Worm (Caenorhabditis elegans): Measurements from ENCODE around the gene dnc-2.

Gene dnc-2

ce11 chrIII:5876867-5877641, 48.5 kb downstream of the dnc-2 start:
- TF ChIP-seq snpc-1.1 (tag; optimal IDR thresholded peaks at IDR 0.05; ENCODE audit: insufficient read depth) (no peak), Y53F4B.3 (GFP tag; IDR thresholded peaks at IDR 0.05) (no peak), ceh-58 (GFP tag; IDR thresholded peaks at IDR 0.05) (no peak), K12H6.12 (tag; optimal IDR thresholded peaks at IDR 0.05) (no peak), repo-1 (tag; optimal IDR thresholded peaks at IDR 0.05) (no peak), dpff-1 (tag; optimal IDR thresholded peaks at IDR 0.05) (no peak), ama-1 (optimal IDR thresholded peaks at IDR 0.05) (peak; percentile 43), ama-1 (GFP tag; optimal IDR thresholded peaks at IDR 0.05) (no peak), unc-130 (GFP tag; optimal IDR thresholded peaks at IDR 0.05) (no peak), F37B4.10 (GFP tag; IDR thresholded peaks at IDR 0.05) (no peak), K11D2.4 (GFP tag; IDR thresholded peaks at IDR 0.05) (no peak), B0261.1 (tag; optimal IDR thresholded peaks at IDR 0.05) (no peak), pbrm-1 (GFP tag; IDR thresholded peaks at IDR 0.05) (no peak), ceh-79 (tag; optimal IDR thresholded peaks at IDR 0.05) (no peak), F22D6.2 (tag; optimal IDR thresholded peaks at IDR 0.05) (no peak), ceh-40 (GFP tag; IDR thresholded peaks at IDR 0.05) (no peak), cebp-2 (GFP tag; IDR thresholded peaks at IDR 0.05) (no peak), hlh-12 (tag; optimal IDR thresholded peaks at IDR 0.05) (no peak), snpc-1.3 (tag; optimal IDR thresholded peaks at IDR 0.05; ENCODE audit: insufficient read depth) (no peak), let-526 (GFP tag; IDR thresholded peaks at IDR 0.05) (no peak), cebp-1 (GFP tag; IDR thresholded peaks at IDR 0.05) (no peak), cebp-1 (tag; optimal IDR thresholded peaks at IDR 0.05) (peak; percentile 8), madf-10 (tag; optimal IDR thresholded peaks at IDR 0.05) (no peak), lin-40 (tag; optimal IDR thresholded peaks at IDR 0.05) (no peak), rpc-1 (optimal IDR thresholded peaks at IDR 0.05) (no peak), rpc-1 (tag; optimal IDR thresholded peaks at IDR 0.05) (no peak), xnd-1 (tag; optimal IDR thresholded peaks at IDR 0.05) (no peak), ztf-18 (tag; optimal IDR thresholded peaks at IDR 0.05) (no peak), nfya-2 (GFP tag; IDR thresholded peaks at IDR 0.05) (no peak), ztf-28 (GFP tag; IDR thresholded peaks at IDR 0.05) (no peak), tlf-1 (GFP tag; optimal IDR thresholded peaks at IDR 0.05) (no peak), snpc-4 (GFP tag; optimal IDR thresholded peaks at IDR 0.05) (no peak), snpc-4 (tag; optimal IDR thresholded peaks at IDR 0.05) (no peak), F57A8.1 (GFP tag; optimal IDR thresholded peaks at IDR 0.05) (no peak), ztf-26 (tag; optimal IDR thresholded peaks at IDR 0.05) (peak; percentile 2), attf-6 (GFP tag; IDR thresholded peaks at IDR 0.05) (no peak), let-607 (tag; optimal IDR thresholded peaks at IDR 0.05) (peak in 1 of 2 experiments; percentile 27), gei-17 (GFP tag; optimal IDR thresholded peaks at IDR 0.05) (no peak), zim-3 (tag; optimal IDR thresholded peaks at IDR 0.05) (no peak), bed-2 (GFP tag; IDR thresholded peaks at IDR 0.05) (no peak), chd-7 (tag; optimal IDR thresholded peaks at IDR 0.05) (no peak), hmg-1.2 (GFP tag; IDR thresholded peaks at IDR 0.05) (0 out of 2 replicates have a peak, but pooled peaks have one; percentile 7), hsf-1 (GFP tag; IDR thresholded peaks at IDR 0.05) (0 out of 2 replicates have a peak, but pooled peaks have one; percentile 20), mxl-1 (tag; optimal IDR thresholded peaks at IDR 0.05) (no peak), ceh-27 (GFP tag; optimal IDR thresholded peaks at IDR 0.05) (no peak), Y53G8AR.9 (GFP tag; conservative IDR thresholded peaks at IDR 0.05) (no peak), lir-1 (GFP tag; conservative IDR thresholded peaks at IDR 0.05) (no peak), unc-62 (GFP tag; optimal IDR thresholded peaks at IDR 0.05) (no peak), efl-1 (GFP tag; optimal IDR thresholded peaks at IDR 0.05) (no peak), egl-18 (GFP tag; IDR thresholded peaks at IDR 0.05) (no peak)

All from whole organism, young adult.